Worm (Caenorhabditis elegans) whole organism, L2 larva: ENCODE data around the gene Y41D4B.15.

ENCODE experiments used
- C34F6.9 ChIP-seq: fragments of 150-350 bp; optimal IDR thresholded peaks from 2 replicates; lab custom pipeline; 2014; ENCODE audit warnings: missing biosample characterization, missing genetic modification characterization
- ZK546.5 ChIP-seq: sonication (generic microtip); optimal IDR thresholded peaks from 2 replicates; lab custom pipeline; 2017; ENCODE audit warnings: missing biosample characterization, missing genetic modification characterization
- alr-1 ChIP-seq: fragments of 150-350 bp; optimal IDR thresholded peaks from 2 replicates; lab custom pipeline; 2014; ENCODE audit warnings: missing biosample characterization, missing genetic modification characterization
- aly-2 ChIP-seq: fragments of 150-350 bp; optimal IDR thresholded peaks from 2 replicates; lab custom pipeline; 2014; ENCODE audit warnings: missing biosample characterization, missing genetic modification characterization
- ceh-16 ChIP-seq: fragments of 150-350 bp; optimal IDR thresholded peaks from 2 replicates; lab custom pipeline; 2014; ENCODE audit warnings: missing biosample characterization, missing genetic modification characterization
- crh-2 ChIP-seq: sonication (generic microtip); optimal IDR thresholded peaks from 2 replicates; lab custom pipeline; 2017; ENCODE audit warnings: missing biosample characterization, missing genetic modification characterization
- dmd-4 ChIP-seq: sonication (generic microtip); optimal IDR thresholded peaks from 2 replicates; lab custom pipeline; 2017; ENCODE audit warnings: missing biosample characterization, missing genetic modification characterization
- egl-27 ChIP-seq: sonication (generic microtip); optimal IDR thresholded peaks from 3 replicates; lab custom pipeline; 2017; ENCODE audit warnings: missing biosample characterization, missing genetic modification reagents, missing genetic modification characterization
- elt-1 ChIP-seq: fragments of 150-350 bp; optimal IDR thresholded peaks from 2 replicates; lab custom pipeline; 2014; ENCODE audit warnings: missing biosample characterization, missing genetic modification characterization
- elt-3 ChIP-seq: sonication (generic microtip); optimal IDR thresholded peaks from 2 replicates; lab custom pipeline; 2017; ENCODE audit warnings: missing biosample characterization, missing genetic modification characterization
- fos-1 ChIP-seq: fragments of 150-350 bp; optimal IDR thresholded peaks from 2 replicates; lab custom pipeline; 2014; ENCODE audit warnings: missing biosample characterization, missing genetic modification characterization
- gmeb-1 ChIP-seq: fragments of 150-350 bp; optimal IDR thresholded peaks from 2 replicates; lab custom pipeline; 2014; ENCODE audit warnings: missing biosample characterization, missing genetic modification characterization
- lin-11 ChIP-seq: fragments of 150-350 bp; sonication (generic microtip); optimal IDR thresholded peaks from 2 replicates; lab custom pipeline; 2014; ENCODE audit warnings: missing biosample characterization, missing genetic modification characterization, inconsistent platforms, mixed read lengths
- lin-13 ChIP-seq: fragments of 150-350 bp; optimal IDR thresholded peaks from 2 replicates; lab custom pipeline; 2014; ENCODE audit warnings: missing biosample characterization, missing genetic modification reagents, missing genetic modification characterization
- lin-39 ChIP-seq: fragments of 150-350 bp; optimal IDR thresholded peaks from 2 replicates; lab custom pipeline; 2014; ENCODE audit warnings: missing biosample characterization, missing genetic modification reagents, missing genetic modification characterization
- lsy-2 ChIP-seq, 2 experiments: fragments of 150-350 bp in 1 of 2; sonication (generic microtip) in 1 of 2; optimal IDR thresholded peaks; 2 replicates each; lab custom pipeline; 2014 to 2017; ENCODE audit warnings: missing biosample characterization in 2 of 2, missing genetic modification characterization in 2 of 2
- mbf-1 ChIP-seq: sonication (generic microtip); optimal IDR thresholded peaks from 2 replicates; lab custom pipeline; 2017; ENCODE audit warnings: missing biosample characterization, missing genetic modification characterization
- nhr-10 ChIP-seq: sonication (generic microtip); optimal IDR thresholded peaks from 2 replicates; lab custom pipeline; 2017; ENCODE audit warnings: missing biosample characterization, missing genetic modification characterization
- nhr-12 ChIP-seq: fragments of 150-350 bp; optimal IDR thresholded peaks from 2 replicates; lab custom pipeline; 2014; ENCODE audit warnings: missing biosample characterization, missing genetic modification characterization
- nhr-129 ChIP-seq: fragments of 150-350 bp; optimal IDR thresholded peaks from 2 replicates; lab custom pipeline; 2014; ENCODE audit warnings: missing biosample characterization, missing genetic modification characterization
- nhr-23 ChIP-seq: fragments of 150-350 bp; optimal IDR thresholded peaks from 2 replicates; lab custom pipeline; 2014; ENCODE audit warnings: missing biosample characterization, missing genetic modification reagents, missing genetic modification characterization
- nhr-237 ChIP-seq: fragments of 150-350 bp; optimal IDR thresholded peaks from 2 replicates; lab custom pipeline; 2014; ENCODE audit warnings: missing biosample characterization, missing genetic modification characterization
- nhr-6 ChIP-seq: fragments of 150-350 bp; optimal IDR thresholded peaks from 2 replicates; lab custom pipeline; 2014; ENCODE audit warnings: missing biosample characterization, missing genetic modification characterization
- peb-1 ChIP-seq: fragments of 150-350 bp; optimal IDR thresholded peaks from 2 replicates; lab custom pipeline; 2014; ENCODE audit warnings: missing biosample characterization, missing genetic modification characterization
- sma-3 ChIP-seq: sonication (generic microtip); optimal IDR thresholded peaks from 2 replicates; lab custom pipeline; 2016; ENCODE audit warnings: missing genetic modification reagents, missing genetic modification characterization, missing compliant biosample characterization
- sma-9 ChIP-seq, 2 experiments: fragments of 150-350 bp in 1 of 2; sonication (generic microtip) in 1 of 2; optimal IDR thresholded peaks; 2 replicates each; lab custom pipeline; 2014 to 2016; ENCODE audit warnings: missing genetic modification characterization in 2 of 2, mild to moderate bottlenecking in 1 of 2, missing biosample characterization in 1 of 2, missing compliant biosample characterization in 1 of 2, missing genetic modification reagents in 1 of 2, moderate library complexity in 1 of 2
- snpc-4 ChIP-seq: fragments of 150-350 bp; optimal IDR thresholded peaks from 2 replicates; lab custom pipeline; 2014; ENCODE audit warnings: missing biosample characterization, missing genetic modification characterization
- unc-39 ChIP-seq: fragments of 150-350 bp; optimal IDR thresholded peaks from 2 replicates; lab custom pipeline; 2014; ENCODE audit warnings: missing biosample characterization, missing genetic modification characterization
- unc-55 ChIP-seq: fragments of 150-350 bp; sonication (generic microtip); optimal IDR thresholded peaks from 3 replicates; lab custom pipeline; 2014; ENCODE audit warnings: missing biosample characterization, missing genetic modification reagents, missing genetic modification characterization
- unc-62 ChIP-seq: fragments of 150-350 bp; optimal IDR thresholded peaks from 2 replicates; lab custom pipeline; 2014; ENCODE audit warnings: missing biosample characterization, missing genetic modification reagents, missing genetic modification characterization
- zag-1 ChIP-seq: fragments of 150-350 bp; optimal IDR thresholded peaks from 2 replicates; lab custom pipeline; 2014; ENCODE audit warnings: missing biosample characterization, missing genetic modification characterization
- ztf-1 ChIP-seq: fragments of 200-800 bp; sonication (Bioruptor generic); conservative IDR thresholded peaks from 2 replicates; pipeline ENCODE4 v1.3.6; 2022; ENCODE audit warnings: missing genetic modification characterization, missing compliant biosample characterization
- ztf-11 ChIP-seq: sonication (generic microtip); optimal IDR thresholded peaks from 2 replicates; lab custom pipeline; 2017; ENCODE audit warnings: missing biosample characterization, missing genetic modification characterization
- ztf-4 ChIP-seq: fragments of 150-350 bp; optimal IDR thresholded peaks from 2 replicates; lab custom pipeline; 2014; ENCODE audit warnings: missing biosample characterization, missing genetic modification characterization

The Y41D4B.15 gene

ce11 chrIV:1595802-1596201 lies 31.9 kb downstream of the Y41D4B.15 start, which contains the start of gene npp-8 (continued):
- TF ChIP-seq unc-39 (no peak), nhr-6 (peak; percentile 62), snpc-4 (tag; lab: Kevin White, UChicago) (peak; percentile 48), fos-1 (tag; lab: Kevin White, UChicago) (peak; percentile 59), nhr-237 (no peak), nhr-12 (tag; lab: Kevin White, UChicago) (no peak), dmd-4 (no peak), lsy-2 (tag; optimal IDR thresholded peaks at IDR 0.05; lab: Kevin White, UChicago) (peak; percentile 80 to 89), nhr-23 (tag; lab: Kevin White, UChicago) (no peak), elt-3 (no peak), lin-13 (GFP tag; lab: Kevin White, UChicago) (peak; percentile 94), ztf-11 (tag; lab: Kevin White, UChicago) (peak; percentile 34), unc-62 (no peak), aly-2 (tag; lab: Kevin White, UChicago) (no peak), ZK546.5 (tag; lab: Kevin White, UChicago) (no peak), crh-2 (tag; lab: Kevin White, UChicago) (peak; percentile 80), zag-1 (peak; percentile 48), sma-9 (GFP tag; optimal IDR thresholded peaks at IDR 0.05; lab: Kevin White, UChicago) (no peak), sma-9 (tag; optimal IDR thresholded peaks at IDR 0.05; lab: Kevin White, UChicago) (no peak), unc-55 (GFP tag; lab: Kevin White, UChicago) (peak; percentile 95)

ce11 chrIV:1597018-1597417 lies 33.1 kb downstream of the Y41D4B.15 start, which contains the start of gene ced-2:
ced-2 (plus strand) TSS chrIV:1597318.
- TF ChIP-seq elt-3 (no peak), unc-55 (GFP tag; lab: Kevin White, UChicago) (no peak), ZK546.5 (tag; lab: Kevin White, UChicago) (no peak), elt-1 (tag; lab: Kevin White, UChicago) (no peak), ztf-4 (tag; lab: Kevin White, UChicago) (no peak), nhr-10 (no peak), gmeb-1 (no peak), alr-1 (tag; lab: Kevin White, UChicago) (no peak), zag-1 (no peak), egl-27 (tag; lab: Kevin White, UChicago) (no peak), aly-2 (tag; lab: Kevin White, UChicago) (no peak), lsy-2 (tag; optimal IDR thresholded peaks at IDR 0.05; lab: Kevin White, UChicago) (no peak), mbf-1 (no peak), sma-3 (GFP tag; lab: Kevin White, UChicago) (no peak)

- TF ChIP-seq peb-1 (tag; lab: Kevin White, UChicago) (no peak), elt-1 (tag; lab: Kevin White, UChicago) (no peak), C34F6.9 (tag; lab: Kevin White, UChicago) (no peak), unc-39 (no peak), unc-62 (no peak), lin-39 (tag; lab: Kevin White, UChicago) (no peak), ztf-11 (tag; lab: Kevin White, UChicago) (no peak), sma-9 (GFP tag; optimal IDR thresholded peaks at IDR 0.05; lab: Kevin White, UChicago) (no peak), sma-9 (tag; optimal IDR thresholded peaks at IDR 0.05; lab: Kevin White, UChicago) (no peak), ztf-4 (tag; lab: Kevin White, UChicago) (no peak)
Measured at ce11 chrIV:1600784-1601183, 36.9 kb downstream of the Y41D4B.15 start.

ce11 chrIV:1601357-1601756 lies 37.5 kb downstream of the Y41D4B.15 start, which contains the start of gene set-23:
set-23 (plus strand) TSS chrIV:1601657.
- TF ChIP-seq nhr-12 (tag; lab: Kevin White, UChicago) (no peak), nhr-129 (no peak), lin-11 (tag; lab: Kevin White, UChicago) (no peak), aly-2 (tag; lab: Kevin White, UChicago) (no peak), peb-1 (tag; lab: Kevin White, UChicago) (no peak), ztf-1 (GFP tag; lab: Robert Waterston, UW) (no peak), ZK546.5 (tag; lab: Kevin White, UChicago) (no peak), elt-3 (no peak), nhr-6 (no peak), alr-1 (tag; lab: Kevin White, UChicago) (no peak), ceh-16 (tag; lab: Kevin White, UChicago) (no peak), dmd-4 (no peak), unc-39 (no peak), snpc-4 (tag; lab: Kevin White, UChicago) (no peak), C34F6.9 (tag; lab: Kevin White, UChicago) (no peak), ztf-11 (tag; lab: Kevin White, UChicago) (no peak), sma-3 (GFP tag; lab: Kevin White, UChicago) (no peak), nhr-23 (tag; lab: Kevin White, UChicago) (no peak)
